Fruit fly (Drosophila melanogaster): ENCODE results near the gene Mkrn1.
A peak's percentile ranks its signal among the peaks of the same experiment; 100 is the strongest.

Mkrn1 gene

DNA sequence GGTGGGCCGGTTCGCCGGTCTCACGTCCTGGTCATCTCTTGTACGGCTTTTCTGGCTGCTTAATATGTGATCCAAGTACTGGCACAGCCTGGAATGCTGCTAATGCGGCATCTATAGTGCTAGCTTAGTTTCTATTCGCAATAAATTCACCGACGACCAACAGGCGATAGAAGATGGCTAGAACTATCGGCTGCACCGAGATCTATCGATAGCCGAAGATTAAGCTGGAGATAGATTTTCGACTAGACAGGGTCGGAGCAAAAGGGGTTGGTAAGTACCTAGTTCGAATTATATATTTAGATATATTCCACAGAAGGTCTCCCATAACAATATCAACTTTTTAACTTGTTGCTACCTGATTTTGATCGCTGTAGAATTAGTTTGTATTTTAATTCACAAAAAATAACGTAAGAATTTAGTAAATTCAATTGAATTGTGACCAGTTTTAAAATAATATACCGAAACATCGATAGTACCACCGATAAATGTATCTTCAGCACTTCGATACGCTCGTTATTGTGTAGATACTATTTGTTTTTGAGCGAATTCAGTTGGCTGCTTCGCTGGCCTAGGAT is 26.1 kb downstream of the Mkrn1 start, which contains the start of the genes Glg1 and M6 (continued):
- peak; percentile 89 for TF ChIP-seq ato (GFP tag; IDR thresholded peaks at IDR 0.05; ENCODE audit: partially characterized antibody)
- no peak for TF ChIP-seq salm (tag; optimal IDR thresholded peaks at IDR 0.05)
- TF ChIP-seq en (GFP tag; optimal IDR thresholded peaks at IDR 0.05): peak; percentile 15
- TF ChIP-seq sqz (GFP tag; optimal IDR thresholded peaks at IDR 0.05): no peak
- TF ChIP-seq Camta (GFP tag; optimal IDR thresholded peaks at IDR 0.05): peak; percentile 34
- TF ChIP-seq cwo (GFP tag; optimal IDR thresholded peaks at IDR 0.05): peak; percentile 47
- no peak for TF ChIP-seq CG6654 (GFP tag; optimal IDR thresholded peaks at IDR 0.05)
- no peak for TF ChIP-seq dati (GFP tag; IDR thresholded peaks at IDR 0.05)
- no peak for TF ChIP-seq NK7.1 (GFP tag; optimal IDR thresholded peaks at IDR 0.05)
- TF ChIP-seq CG15011 (GFP tag; optimal IDR thresholded peaks at IDR 0.05): no peak
- TF ChIP-seq CG13894 (tag; optimal IDR thresholded peaks at IDR 0.05): no peak
- peak; percentile 48 for TF ChIP-seq CG12744 (GFP tag; optimal IDR thresholded peaks at IDR 0.05)
- no peak for TF ChIP-seq Atf-2 (GFP tag; optimal IDR thresholded peaks at IDR 0.05)
- TF ChIP-seq CG30431 (GFP tag; optimal IDR thresholded peaks at IDR 0.05): no peak
- TF ChIP-seq CG2889 (GFP tag; IDR thresholded peaks at IDR 0.05): no peak
- peak; percentile 0 for TF ChIP-seq CG9876 (GFP tag; optimal IDR thresholded peaks at IDR 0.05)
- no peak for TF ChIP-seq z (GFP tag; IDR thresholded peaks at IDR 0.05)
- TF ChIP-seq sna (GFP tag; IDR thresholded peaks at IDR 0.05; ENCODE audit: partially characterized antibody): peak; percentile 95
- peak; percentile 12 for TF ChIP-seq ftz-f1 (GFP tag; optimal IDR thresholded peaks at IDR 0.05)
- TF ChIP-seq Dfd (GFP tag; optimal IDR thresholded peaks at IDR 0.05): no peak
- peak; percentile 31 for TF ChIP-seq CG12219 (GFP tag; optimal IDR thresholded peaks at IDR 0.05)
- peak; percentile 30; the same call in 1 of the 2 replicates for TF ChIP-seq CG6272 (GFP tag; IDR thresholded peaks at IDR 0.05)
- no peak for TF ChIP-seq pros (GFP tag; optimal IDR thresholded peaks at IDR 0.05)
- TF ChIP-seq sima (GFP tag; optimal IDR thresholded peaks at IDR 0.05): no peak
- no peak for TF ChIP-seq CG11093 (GFP tag; IDR thresholded peaks at IDR 0.05)
- peak in 1 of 2 experiments; percentile 29 for TF ChIP-seq crp (GFP tag; optimal IDR thresholded peaks at IDR 0.05)
- TF ChIP-seq Ets97D (GFP tag; optimal IDR thresholded peaks at IDR 0.05): peak; percentile 79
- no peak for TF ChIP-seq fru (optimal IDR thresholded peaks at IDR 0.05)
- TF ChIP-seq Fer3 (tag; optimal IDR thresholded peaks at IDR 0.05): peak; percentile 17
- TF ChIP-seq CG11723 (GFP tag; optimal IDR thresholded peaks at IDR 0.05): peak; percentile 14
- TF ChIP-seq gem (tag; optimal IDR thresholded peaks at IDR 0.05): peak; percentile 82
- TF ChIP-seq CG2875 (GFP tag; optimal IDR thresholded peaks at IDR 0.05): no peak
- TF ChIP-seq Deaf1 (tag; optimal IDR thresholded peaks at IDR 0.05): peak; percentile 59
- TF ChIP-seq CG31224 (GFP tag; IDR thresholded peaks at IDR 0.05): 0 out of 2 replicates have a peak, but pooled peaks have one; percentile 41
- peak; percentile 69; the same call in 1 of the 2 replicates for TF ChIP-seq ranshi (GFP tag; IDR thresholded peaks at IDR 0.05)
- no peak for TF ChIP-seq CG1529 (GFP tag; optimal IDR thresholded peaks at IDR 0.05)
- TF ChIP-seq YL-1 (GFP tag; optimal IDR thresholded peaks at IDR 0.05): peak; percentile 78
- peak; percentile 56 for TF ChIP-seq pb (GFP tag; optimal IDR thresholded peaks at IDR 0.05)
- no peak for TF ChIP-seq run (tag; optimal IDR thresholded peaks at IDR 0.05)
- TF ChIP-seq CG4282 (GFP tag; optimal IDR thresholded peaks at IDR 0.05): peak; percentile 29
- TF ChIP-seq CG16815 (GFP tag; optimal IDR thresholded peaks at IDR 0.05): peak; percentile 43
- TF ChIP-seq CG3163 (GFP tag; optimal IDR thresholded peaks at IDR 0.05): no peak
- no peak for TF ChIP-seq CG12104 (GFP tag; optimal IDR thresholded peaks at IDR 0.05)
- peak; percentile 80 for TF ChIP-seq CG12391 (tag; optimal IDR thresholded peaks at IDR 0.05)
- TF ChIP-seq crol (GFP tag; IDR thresholded peaks at IDR 0.05): 0 out of 2 replicates have a peak, but pooled peaks have one; percentile 25
- TF ChIP-seq fd3F (GFP tag; optimal IDR thresholded peaks at IDR 0.05): peak; percentile 38
- peak; percentile 95 for TF ChIP-seq sens (GFP tag)
- TF ChIP-seq shn (GFP tag; optimal IDR thresholded peaks at IDR 0.05): peak; percentile 57
- TF ChIP-seq CG18619 (GFP tag; optimal IDR thresholded peaks at IDR 0.05): peak; percentile 53
- peak; percentile 55 for TF ChIP-seq CG10654 (GFP tag; optimal IDR thresholded peaks at IDR 0.05)
- peak; percentile 64 for TF ChIP-seq CG18262 (tag; optimal IDR thresholded peaks at IDR 0.05)

Data from whole organism, embryonic.